Worm (Caenorhabditis elegans) whole organism, L2 larva: ENCODE data around the gene M199.8.

Source experiments
- C34F6.9 ChIP-seq: fragments of 150-350 bp; optimal IDR thresholded peaks from 2 replicates; lab custom pipeline; 2014; ENCODE audit warnings: missing biosample characterization, missing genetic modification characterization
- R02D3.7 ChIP-seq: fragments of 150-350 bp; optimal IDR thresholded peaks from 2 replicates; lab custom pipeline; 2014; ENCODE audit warnings: missing biosample characterization, missing genetic modification characterization
- Y55F3AM.14 ChIP-seq: fragments of 200-800 bp; sonication (Bioruptor generic); optimal IDR thresholded peaks from 2 replicates; lab custom pipeline; 2018; ENCODE audit warnings: mild to moderate bottlenecking, missing genetic modification characterization, missing compliant biosample characterization
- ZK546.5 ChIP-seq: sonication (generic microtip); optimal IDR thresholded peaks from 2 replicates; lab custom pipeline; 2017; ENCODE audit warnings: missing biosample characterization, missing genetic modification characterization
- alr-1 ChIP-seq: fragments of 150-350 bp; optimal IDR thresholded peaks from 2 replicates; lab custom pipeline; 2014; ENCODE audit warnings: missing biosample characterization, missing genetic modification characterization
- aly-2 ChIP-seq: fragments of 150-350 bp; optimal IDR thresholded peaks from 2 replicates; lab custom pipeline; 2014; ENCODE audit warnings: missing biosample characterization, missing genetic modification characterization
- ceh-16 ChIP-seq: fragments of 150-350 bp; optimal IDR thresholded peaks from 2 replicates; lab custom pipeline; 2014; ENCODE audit warnings: missing biosample characterization, missing genetic modification characterization
- ceh-82 ChIP-seq: fragments of 150-350 bp; optimal IDR thresholded peaks from 2 replicates; lab custom pipeline; 2014; ENCODE audit warnings: missing biosample characterization, missing genetic modification characterization
- crh-2 ChIP-seq: sonication (generic microtip); optimal IDR thresholded peaks from 2 replicates; lab custom pipeline; 2017; ENCODE audit warnings: missing biosample characterization, missing genetic modification characterization
- dmd-4 ChIP-seq: sonication (generic microtip); optimal IDR thresholded peaks from 2 replicates; lab custom pipeline; 2017; ENCODE audit warnings: missing biosample characterization, missing genetic modification characterization
- elt-1 ChIP-seq: fragments of 150-350 bp; optimal IDR thresholded peaks from 2 replicates; lab custom pipeline; 2014; ENCODE audit warnings: missing biosample characterization, missing genetic modification characterization
- elt-3 ChIP-seq: sonication (generic microtip); optimal IDR thresholded peaks from 2 replicates; lab custom pipeline; 2017; ENCODE audit warnings: missing biosample characterization, missing genetic modification characterization
- gmeb-1 ChIP-seq: fragments of 150-350 bp; optimal IDR thresholded peaks from 2 replicates; lab custom pipeline; 2014; ENCODE audit warnings: missing biosample characterization, missing genetic modification characterization
- lin-11 ChIP-seq: fragments of 150-350 bp; sonication (generic microtip); optimal IDR thresholded peaks from 2 replicates; lab custom pipeline; 2014; ENCODE audit warnings: missing biosample characterization, missing genetic modification characterization, inconsistent platforms, mixed read lengths
- lin-13 ChIP-seq: fragments of 150-350 bp; optimal IDR thresholded peaks from 2 replicates; lab custom pipeline; 2014; ENCODE audit warnings: missing biosample characterization, missing genetic modification reagents, missing genetic modification characterization
- lin-39 ChIP-seq: fragments of 150-350 bp; optimal IDR thresholded peaks from 2 replicates; lab custom pipeline; 2014; ENCODE audit warnings: missing biosample characterization, missing genetic modification reagents, missing genetic modification characterization
- lsy-2 ChIP-seq, 2 experiments: fragments of 150-350 bp in 1 of 2; sonication (generic microtip) in 1 of 2; optimal IDR thresholded peaks; 2 replicates each; lab custom pipeline; 2014 to 2017; ENCODE audit warnings: missing biosample characterization in 2 of 2, missing genetic modification characterization in 2 of 2
- mab-5 ChIP-seq: fragments of 150-350 bp; optimal IDR thresholded peaks from 2 replicates; lab custom pipeline; 2014; ENCODE audit warnings: missing biosample characterization, missing genetic modification characterization
- mbf-1 ChIP-seq: sonication (generic microtip); optimal IDR thresholded peaks from 2 replicates; lab custom pipeline; 2017; ENCODE audit warnings: missing biosample characterization, missing genetic modification characterization
- mdl-1 ChIP-seq, 2 experiments: fragments of 150-350 bp in 1 of 2; sonication (generic microtip) in 1 of 2; optimal IDR thresholded peaks; 2 replicates each; lab custom pipeline; 2017; ENCODE audit warnings: missing biosample characterization in 2 of 2, missing genetic modification characterization in 2 of 2
- nhr-11 ChIP-seq: fragments of 150-350 bp; optimal IDR thresholded peaks from 2 replicates; lab custom pipeline; 2014; ENCODE audit warnings: missing biosample characterization, missing genetic modification characterization
- nhr-12 ChIP-seq: fragments of 150-350 bp; optimal IDR thresholded peaks from 2 replicates; lab custom pipeline; 2014; ENCODE audit warnings: missing biosample characterization, missing genetic modification characterization
- nhr-129 ChIP-seq: fragments of 150-350 bp; optimal IDR thresholded peaks from 2 replicates; lab custom pipeline; 2014; ENCODE audit warnings: missing biosample characterization, missing genetic modification characterization
- nhr-21 ChIP-seq: fragments of 150-350 bp; optimal IDR thresholded peaks from 2 replicates; lab custom pipeline; 2014; ENCODE audit warnings: missing biosample characterization, missing genetic modification characterization
- nhr-23 ChIP-seq: fragments of 150-350 bp; optimal IDR thresholded peaks from 2 replicates; lab custom pipeline; 2014; ENCODE audit warnings: missing biosample characterization, missing genetic modification reagents, missing genetic modification characterization
- nhr-237 ChIP-seq: fragments of 150-350 bp; optimal IDR thresholded peaks from 2 replicates; lab custom pipeline; 2014; ENCODE audit warnings: missing biosample characterization, missing genetic modification characterization
- nhr-25 ChIP-seq: fragments of 150-350 bp; sonication (generic microtip); optimal IDR thresholded peaks from 3 replicates; lab custom pipeline; 2014; ENCODE audit warnings: missing biosample characterization, missing genetic modification characterization
- nhr-6 ChIP-seq: fragments of 150-350 bp; optimal IDR thresholded peaks from 2 replicates; lab custom pipeline; 2014; ENCODE audit warnings: missing biosample characterization, missing genetic modification characterization
- nhr-77 ChIP-seq: fragments of 150-350 bp; optimal IDR thresholded peaks from 2 replicates; lab custom pipeline; 2014; ENCODE audit warnings: missing biosample characterization, missing genetic modification characterization
- peb-1 ChIP-seq: fragments of 150-350 bp; optimal IDR thresholded peaks from 2 replicates; lab custom pipeline; 2014; ENCODE audit warnings: missing biosample characterization, missing genetic modification characterization
- sem-4 ChIP-seq: fragments of 150-350 bp; optimal IDR thresholded peaks from 2 replicates; lab custom pipeline; 2014; ENCODE audit warnings: missing biosample characterization, missing genetic modification reagents, missing genetic modification characterization
- skn-1 ChIP-seq: sonication (generic microtip); optimal IDR thresholded peaks from 2 replicates; lab custom pipeline; 2017; ENCODE audit warnings: missing biosample characterization, missing genetic modification characterization
- sma-9 ChIP-seq, 2 experiments: fragments of 150-350 bp in 1 of 2; sonication (generic microtip) in 1 of 2; optimal IDR thresholded peaks; 2 replicates each; lab custom pipeline; 2014 to 2016; ENCODE audit warnings: missing genetic modification characterization in 2 of 2, mild to moderate bottlenecking in 1 of 2, missing biosample characterization in 1 of 2, missing compliant biosample characterization in 1 of 2, missing genetic modification reagents in 1 of 2, moderate library complexity in 1 of 2
- unc-39 ChIP-seq: fragments of 150-350 bp; optimal IDR thresholded peaks from 2 replicates; lab custom pipeline; 2014; ENCODE audit warnings: missing biosample characterization, missing genetic modification characterization
- unc-55 ChIP-seq: fragments of 150-350 bp; sonication (generic microtip); optimal IDR thresholded peaks from 3 replicates; lab custom pipeline; 2014; ENCODE audit warnings: missing biosample characterization, missing genetic modification reagents, missing genetic modification characterization
- unc-62 ChIP-seq: fragments of 150-350 bp; optimal IDR thresholded peaks from 2 replicates; lab custom pipeline; 2014; ENCODE audit warnings: missing biosample characterization, missing genetic modification reagents, missing genetic modification characterization
- zag-1 ChIP-seq: fragments of 150-350 bp; optimal IDR thresholded peaks from 2 replicates; lab custom pipeline; 2014; ENCODE audit warnings: missing biosample characterization, missing genetic modification characterization
- ztf-1 ChIP-seq: fragments of 200-800 bp; sonication (Bioruptor generic); conservative IDR thresholded peaks from 2 replicates; pipeline ENCODE4 v1.3.6; 2022; ENCODE audit warnings: missing genetic modification characterization, missing compliant biosample characterization
- ztf-11 ChIP-seq: sonication (generic microtip); optimal IDR thresholded peaks from 2 replicates; lab custom pipeline; 2017; ENCODE audit warnings: missing biosample characterization, missing genetic modification characterization
- ztf-4 ChIP-seq: fragments of 150-350 bp; optimal IDR thresholded peaks from 2 replicates; lab custom pipeline; 2014; ENCODE audit warnings: missing biosample characterization, missing genetic modification characterization

Gene M199.8

ce11 chrIV:15147104-15147503 is 13.3 kb upstream of the M199.8 start, which contains the start of gene str-78:
TSS of gene str-78 (minus strand) at chrIV:15147204.
- TF ChIP-seq mdl-1 (tag; optimal IDR thresholded peaks at IDR 0.05; lab: Kevin White, UChicago) (no peak), nhr-12 (no peak), lsy-2 (tag; optimal IDR thresholded peaks at IDR 0.05; lab: Kevin White, UChicago) (no peak), ceh-16 (tag; lab: Kevin White, UChicago) (no peak), dmd-4 (tag; lab: Kevin White, UChicago) (no peak), nhr-237 (tag; lab: Kevin White, UChicago) (no peak), nhr-25 (tag; lab: Kevin White, UChicago) (no peak), aly-2 (tag; lab: Kevin White, UChicago) (no peak), gmeb-1 (tag; lab: Kevin White, UChicago) (no peak), ztf-11 (no peak), crh-2 (tag; lab: Kevin White, UChicago) (no peak), elt-3 (no peak), nhr-129 (tag; lab: Kevin White, UChicago) (no peak)

- TF ChIP-seq nhr-11 (tag; lab: Kevin White, UChicago): no peak
- no peak for TF ChIP-seq nhr-25 (tag; lab: Kevin White, UChicago)
- TF ChIP-seq unc-55 (GFP tag; lab: Kevin White, UChicago): no peak
- no peak for TF ChIP-seq mbf-1 (tag; lab: Kevin White, UChicago)
- TF ChIP-seq skn-1: no peak
- TF ChIP-seq ztf-4: no peak
- TF ChIP-seq aly-2 (tag; lab: Kevin White, UChicago): no peak
- TF ChIP-seq elt-1: no peak
- TF ChIP-seq alr-1 (tag; lab: Kevin White, UChicago): no peak
- no peak for TF ChIP-seq nhr-23
- no peak for TF ChIP-seq ztf-1
- no peak for TF ChIP-seq nhr-77
- TF ChIP-seq unc-39 (tag; lab: Kevin White, UChicago): no peak
These were observed 7.0 kb upstream of the M199.8 start, which contains the start of gene srg-51 for ce11 chrIV:15140832-15141231. TSS of gene srg-51 (minus strand) at chrIV:15140932.

DNA sequence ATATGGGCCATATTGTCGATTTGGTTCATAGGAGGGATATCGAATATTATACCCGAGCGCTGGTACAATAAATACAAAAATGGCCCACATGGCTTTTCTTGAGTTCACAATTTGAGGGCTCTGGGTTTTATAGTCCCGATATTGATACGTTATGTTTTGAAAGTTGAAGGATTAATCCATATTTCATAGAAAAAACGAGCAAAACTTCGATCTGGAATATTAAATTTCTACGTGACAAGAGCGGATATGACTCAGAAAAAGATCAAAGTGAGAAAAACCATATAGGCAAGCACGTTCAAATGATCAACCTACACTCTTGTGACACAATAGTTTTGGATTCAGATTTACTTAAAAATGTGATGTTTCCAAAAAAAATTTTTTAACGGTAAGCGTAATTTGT is 2.1 kb downstream of the M199.8 start, which contains the start of gene col-135:
col-135 (minus strand) TSS at position 101 of the 400 bp plus-strand sequence.
- TF ChIP-seq nhr-21 (tag; lab: Kevin White, UChicago) (no peak), lin-13 (GFP tag; lab: Kevin White, UChicago) (no peak), Y55F3AM.14 (GFP tag; lab: Kevin White, UChicago) (no peak), gmeb-1 (tag; lab: Kevin White, UChicago) (no peak), mbf-1 (tag; lab: Kevin White, UChicago) (no peak), ZK546.5 (tag; lab: Kevin White, UChicago) (no peak), ztf-1 (no peak), alr-1 (tag; lab: Kevin White, UChicago) (no peak), ceh-82 (tag; lab: Kevin White, UChicago) (no peak), C34F6.9 (tag; lab: Kevin White, UChicago) (no peak), unc-39 (tag; lab: Kevin White, UChicago) (no peak), skn-1 (no peak), nhr-12 (no peak), mab-5 (tag; lab: Kevin White, UChicago) (no peak), unc-62 (GFP tag; lab: Kevin White, UChicago) (no peak), nhr-6 (tag; lab: Kevin White, UChicago) (no peak), peb-1 (tag; lab: Kevin White, UChicago) (no peak), aly-2 (tag; lab: Kevin White, UChicago) (no peak)

DNA sequence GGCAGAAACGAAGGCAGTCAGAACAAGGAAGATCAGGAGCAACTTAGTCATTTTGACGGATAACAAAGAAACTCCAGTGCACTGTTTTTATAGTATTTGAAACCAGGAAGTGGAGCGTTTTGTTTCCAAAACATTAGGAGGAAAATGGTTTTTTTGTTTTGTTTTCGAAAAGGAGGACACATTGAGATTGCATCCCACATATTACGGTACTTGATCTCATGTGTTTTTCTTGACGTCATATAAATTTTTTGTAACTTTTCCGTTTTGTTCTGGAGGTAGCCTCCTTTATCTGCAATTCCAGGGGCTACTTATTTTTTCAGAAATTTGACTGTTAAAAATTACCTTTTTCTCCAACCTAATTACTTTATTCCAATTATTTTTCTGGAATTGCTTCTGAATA is 6.1 kb downstream of the M199.8 start, which contains the start of gene M199.9:
M199.9 (minus strand) TSS at position 101 of the 400 bp plus-strand sequence.
- TF ChIP-seq lin-39 (tag; lab: Kevin White, UChicago): no peak
- TF ChIP-seq unc-39 (tag; lab: Kevin White, UChicago): no peak
- TF ChIP-seq sem-4 (tag; lab: Kevin White, UChicago): no peak
- TF ChIP-seq sma-9 (GFP tag; optimal IDR thresholded peaks at IDR 0.05; lab: Kevin White, UChicago): no peak
- TF ChIP-seq sma-9 (tag; optimal IDR thresholded peaks at IDR 0.05; lab: Kevin White, UChicago): no peak
- no peak for TF ChIP-seq crh-2 (tag; lab: Kevin White, UChicago)
- TF ChIP-seq elt-3: no peak
- no peak for TF ChIP-seq nhr-21 (tag; lab: Kevin White, UChicago)
- TF ChIP-seq nhr-77: no peak
- TF ChIP-seq ceh-16 (tag; lab: Kevin White, UChicago): no peak
- TF ChIP-seq ztf-1: no peak
- TF ChIP-seq nhr-6 (tag; lab: Kevin White, UChicago): no peak
- TF ChIP-seq nhr-11 (tag; lab: Kevin White, UChicago): no peak
- no peak for TF ChIP-seq nhr-25 (tag; lab: Kevin White, UChicago)
- no peak for TF ChIP-seq ztf-11
- TF ChIP-seq lsy-2 (tag; optimal IDR thresholded peaks at IDR 0.05; lab: Kevin White, UChicago): no peak
- no peak for TF ChIP-seq lin-11
- TF ChIP-seq zag-1 (tag; lab: Kevin White, UChicago): no peak
- no peak for TF ChIP-seq R02D3.7 (tag; lab: Kevin White, UChicago)
- no peak for TF ChIP-seq aly-2 (tag; lab: Kevin White, UChicago)
